Fruit fly (Drosophila melanogaster) whole organism, embryonic: ENCODE results near the gene mrva.

ENCODE experiments used
- Awh ChIP-seq: fragments of 200-800 bp; sonication (Bioruptor generic); IDR thresholded peaks from 2 replicates; pipeline ENCODE4, ENCODE4 v1.3.6; 2022; ENCODE audit warnings: missing biosample characterization, missing genetic modification characterization
- CG10147 ChIP-seq: fragments of 200-800 bp; sonication (Bioruptor generic); optimal IDR thresholded peaks from 2 replicates; lab custom pipeline; 2019; ENCODE audit warnings: missing biosample characterization, mild to moderate bottlenecking, missing genetic modification characterization, moderate library complexity
- CG10274 ChIP-seq: fragments of 200-800 bp; sonication (Bioruptor generic); optimal IDR thresholded peaks from 3 replicates; lab custom pipeline; 2017; ENCODE audit warnings: missing biosample characterization, mild to moderate bottlenecking, missing genetic modification characterization
- CG10462 ChIP-seq: fragments of 200-800 bp; sonication (Bioruptor generic); optimal IDR thresholded peaks from 2 replicates; lab custom pipeline; 2016; ENCODE audit warnings: missing biosample characterization, missing genetic modification characterization
- CG10654 ChIP-seq: fragments of 200-800 bp; sonication (Bioruptor generic); optimal IDR thresholded peaks from 2 replicates; lab custom pipeline; 2016; ENCODE audit warnings: missing biosample characterization, missing genetic modification characterization
- CG12769 ChIP-seq: fragments of 200-800 bp; sonication (Bioruptor generic); optimal IDR thresholded peaks from 2 replicates; lab custom pipeline; 2019; ENCODE audit warnings: missing biosample characterization, mild to moderate bottlenecking, missing genetic modification characterization, moderate library complexity
- CG14050 ChIP-seq: fragments of 200-800 bp; sonication (Bioruptor generic); IDR thresholded peaks from 3 replicates; pipeline ENCODE4 v1.3.6; 2022; ENCODE audit warnings: missing biosample characterization, missing genetic modification characterization
- CG16863 ChIP-seq: fragments of 200-800 bp; sonication (Bioruptor generic); optimal IDR thresholded peaks from 3 replicates; lab custom pipeline; 2016; ENCODE audit warnings: missing biosample characterization, missing genetic modification characterization
- CG2678 ChIP-seq: fragments of 200-800 bp; sonication (Bioruptor generic); optimal IDR thresholded peaks from 3 replicates; lab custom pipeline; 2019; ENCODE audit warnings: missing biosample characterization, mild to moderate bottlenecking, missing genetic modification characterization, moderate library complexity
- CG2712 ChIP-seq: fragments of 200-800 bp; optimal IDR thresholded peaks from 3 replicates; lab custom pipeline; 2019; ENCODE audit warnings: missing biosample characterization, mild to moderate bottlenecking, missing genetic modification characterization, moderate library complexity
- CG30403 ChIP-seq: fragments of 200-800 bp; sonication (Bioruptor generic); optimal IDR thresholded peaks from 3 replicates; lab custom pipeline; 2016; ENCODE audit warnings: missing biosample characterization, missing genetic modification characterization
- CG3847 ChIP-seq: fragments of 200-800 bp; sonication (Bioruptor generic); IDR thresholded peaks from 2 replicates; pipeline ENCODE4 v1.3.6; 2022; ENCODE audit warnings: missing biosample characterization, missing genetic modification characterization
- CG5245 ChIP-seq: fragments of 200-800 bp; sonication (Bioruptor generic); optimal IDR thresholded peaks from 3 replicates; lab custom pipeline; 2016; ENCODE audit warnings: missing biosample characterization, missing genetic modification characterization
- CG6791 ChIP-seq: fragments of 200-800 bp; sonication (Bioruptor generic); IDR thresholded peaks from 3 replicates; pipeline ENCODE4 v1.3.6; 2022; ENCODE audit warnings: missing biosample characterization, missing genetic modification characterization; ENCODE audit not compliant: partially characterized antibody
- CG6854 ChIP-seq: fragments of 200-800 bp; sonication (Bioruptor generic); optimal IDR thresholded peaks from 3 replicates; lab custom pipeline; 2017; ENCODE audit warnings: missing biosample characterization, mild to moderate bottlenecking, missing genetic modification characterization
- CoRest ChIP-seq: fragments of 200-800 bp; sonication (Bioruptor generic); optimal IDR thresholded peaks from 3 replicates; lab custom pipeline; 2018; ENCODE audit warnings: missing biosample characterization, mild to moderate bottlenecking, missing genetic modification characterization, moderate library complexity
- Dad ChIP-seq: fragments of 200-800 bp; sonication (Bioruptor generic); optimal IDR thresholded peaks from 3 replicates; lab custom pipeline; 2016; ENCODE audit warnings: missing biosample characterization, missing genetic modification characterization
- Dek ChIP-seq: fragments of 200-800 bp; sonication (Bioruptor generic); optimal IDR thresholded peaks from 3 replicates; lab custom pipeline; 2019; ENCODE audit warnings: missing biosample characterization, mild to moderate bottlenecking, missing genetic modification characterization, moderate library complexity
- Elba2 ChIP-seq: fragments of 200-800 bp; sonication (Bioruptor generic); optimal IDR thresholded peaks from 3 replicates; lab custom pipeline; 2016; ENCODE audit warnings: missing biosample characterization, missing genetic modification characterization
- Fer3 ChIP-seq: fragments of 200-800 bp; sonication (Bioruptor generic); optimal IDR thresholded peaks from 2 replicates; lab custom pipeline; 2018; ENCODE audit warnings: missing biosample characterization, mild to moderate bottlenecking, missing genetic modification characterization, moderate library complexity
- Gug ChIP-seq: fragments of 200-800 bp; sonication (Bioruptor generic); IDR thresholded peaks from 4 replicates; pipeline ENCODE4 v1.3.6; 2022; ENCODE audit warnings: missing biosample characterization, missing genetic modification characterization
- H15 ChIP-seq: fragments of 200-800 bp; sonication (Bioruptor generic); IDR thresholded peaks from 3 replicates; pipeline ENCODE4 v1.3.6; 2022; ENCODE audit warnings: missing biosample characterization, missing genetic modification characterization
- H2.0 ChIP-seq: fragments of 200-800 bp; sonication (Bioruptor generic); IDR thresholded peaks from 2 replicates; pipeline ENCODE4 v1.3.6; 2022; ENCODE audit warnings: missing biosample characterization, missing genetic modification characterization
- HmgD ChIP-seq: fragments of 200-800 bp; sonication (Bioruptor generic); optimal IDR thresholded peaks from 3 replicates; lab custom pipeline; 2016; ENCODE audit warnings: missing biosample characterization, missing genetic modification characterization
- Med ChIP-seq: fragments of 200-800 bp; sonication (Bioruptor generic); peaks from one replicate; lab custom pipeline; 2016; ENCODE audit warnings: missing biosample characterization, missing genetic modification characterization, mild to moderate bottlenecking, inconsistent platforms, moderate library complexity
- NFAT ChIP-seq: fragments of 200-800 bp; sonication (Bioruptor generic); IDR thresholded peaks from 2 replicates; pipeline ENCODE4 v1.3.6; 2022; ENCODE audit warnings: missing biosample characterization, missing genetic modification characterization
- Nf-YB ChIP-seq: fragments of 200-800 bp; sonication (Bioruptor generic); optimal IDR thresholded peaks from 3 replicates; lab custom pipeline; 2019; ENCODE audit warnings: missing biosample characterization, mild to moderate bottlenecking, missing genetic modification characterization, moderate library complexity
- NfI ChIP-seq: fragments of 200-800 bp; sonication (Bioruptor generic); optimal IDR thresholded peaks from 3 replicates; lab custom pipeline; 2018; ENCODE audit warnings: missing biosample characterization, mild to moderate bottlenecking, missing genetic modification characterization, moderate library complexity
- Oaz ChIP-seq: fragments of 200-800 bp; sonication (Bioruptor generic); IDR thresholded peaks from 2 replicates; pipeline ENCODE4 v1.3.6; 2022; ENCODE audit warnings: missing biosample characterization, missing genetic modification characterization
- PHDP ChIP-seq: fragments of 200-800 bp; sonication (Bioruptor generic); optimal IDR thresholded peaks from 3 replicates; lab custom pipeline; 2018; ENCODE audit warnings: missing biosample characterization, mild to moderate bottlenecking, missing genetic modification characterization, moderate library complexity
- Side ChIP-seq: fragments of 200-800 bp; sonication (Bioruptor generic); optimal IDR thresholded peaks from 2 replicates; lab custom pipeline; 2016; ENCODE audit warnings: missing biosample characterization, missing genetic modification characterization
- Spps ChIP-seq: fragments of 200-800 bp; sonication (Bioruptor generic); optimal IDR thresholded peaks from 2 replicates; lab custom pipeline; 2018; ENCODE audit warnings: missing biosample characterization, mild to moderate bottlenecking, missing genetic modification characterization
- Stat92E ChIP-seq, 3 experiments: fragments of >200 bp in 2 of 3; fragments of 200-800 bp in 1 of 3; sonication (Bioruptor generic) in 1 of 3; optimal IDR thresholded peaks; 2 replicates each; lab custom pipeline; 2017 to 2019; ENCODE audit warnings: missing biosample characterization in 3 of 3, missing genetic modification characterization in 3 of 3, mild to moderate bottlenecking in 1 of 3, moderate library complexity in 1 of 3
- ap ChIP-seq: fragments of 200-800 bp; sonication (Bioruptor generic); IDR thresholded peaks from 2 replicates; pipeline ENCODE4 v1.3.6; 2022; ENCODE audit warnings: missing biosample characterization, missing genetic modification characterization
- bab2 ChIP-seq: fragments of 200-800 bp; sonication (Bioruptor generic); optimal IDR thresholded peaks from 2 replicates; lab custom pipeline; 2016; ENCODE audit warnings: missing biosample characterization, missing genetic modification characterization
- chm ChIP-seq: fragments of 200-800 bp; sonication (Bioruptor generic); IDR thresholded peaks from 2 replicates; pipeline ENCODE4 v1.3.6; 2022; ENCODE audit warnings: missing biosample characterization, missing genetic modification characterization
- dati ChIP-seq: fragments of 200-800 bp; sonication (Bioruptor generic); IDR thresholded peaks from 2 replicates; pipeline ENCODE4 v1.3.6; 2022; ENCODE audit warnings: missing biosample characterization, missing genetic modification characterization
- eve ChIP-seq, 2 experiments: fragments of >200 bp; optimal IDR thresholded peaks; 2 replicates each; lab custom pipeline; 2017; ENCODE audit warnings: missing biosample characterization in 2 of 2, missing genetic modification characterization in 2 of 2
- ewg ChIP-seq: fragments of 200-800 bp; sonication (Bioruptor generic); optimal IDR thresholded peaks from 3 replicates; lab custom pipeline; 2017; ENCODE audit warnings: mild to moderate bottlenecking, missing biosample characterization, missing genetic modification reagents, missing genetic modification characterization
- ham ChIP-seq: fragments of 200-800 bp; sonication (Bioruptor generic); IDR thresholded peaks from 2 replicates; pipeline ENCODE4 v1.3.6; 2022; ENCODE audit warnings: missing biosample characterization, missing genetic modification characterization
- her ChIP-seq: fragments of 200-800 bp; sonication (Bioruptor generic); optimal IDR thresholded peaks from 2 replicates; lab custom pipeline; 2016; ENCODE audit warnings: missing biosample characterization, missing genetic modification characterization
- klu ChIP-seq: fragments of 200-800 bp; sonication (Bioruptor generic); IDR thresholded peaks from 2 replicates; pipeline ENCODE4 v1.3.6; 2022; ENCODE audit warnings: missing biosample characterization, missing genetic modification characterization
- nau ChIP-seq: fragments of 200-800 bp; sonication (Bioruptor generic); optimal IDR thresholded peaks from 3 replicates; lab custom pipeline; 2017; ENCODE audit warnings: missing biosample characterization, mild to moderate bottlenecking, missing genetic modification characterization, missing genetic modification reagents
- otp ChIP-seq: fragments of 200-800 bp; sonication (Bioruptor generic); IDR thresholded peaks from 3 replicates; pipeline ENCODE4, ENCODE4 v1.3.6; 2022; ENCODE audit warnings: missing biosample characterization, missing genetic modification characterization
- phol ChIP-seq: fragments of 200-800 bp; sonication (Bioruptor generic); optimal IDR thresholded peaks from 3 replicates; lab custom pipeline; 2018; ENCODE audit warnings: missing biosample characterization, mild to moderate bottlenecking, missing genetic modification characterization, moderate library complexity
- pita ChIP-seq: fragments of 200-800 bp; sonication (Bioruptor generic); optimal IDR thresholded peaks from 2 replicates; lab custom pipeline; 2017; ENCODE audit warnings: missing biosample characterization, mild to moderate bottlenecking, missing genetic modification characterization
- repo ChIP-seq: fragments of 200-800 bp; sonication (Bioruptor generic); optimal IDR thresholded peaks from 2 replicates; lab custom pipeline; 2016; ENCODE audit warnings: missing biosample characterization, missing genetic modification characterization
- schlank ChIP-seq: fragments of 200-800 bp; sonication (Bioruptor generic); optimal IDR thresholded peaks from 2 replicates; lab custom pipeline; 2018; ENCODE audit warnings: missing biosample characterization, mild to moderate bottlenecking, missing genetic modification characterization
- tll ChIP-seq, 2 experiments: fragments of 200-800 bp in 1 of 2; fragments of >200 bp in 1 of 2; sonication (Bioruptor generic) in 1 of 2; optimal IDR thresholded peaks; 2 replicates each; lab custom pipeline; 2017 to 2019; ENCODE audit warnings: missing biosample characterization in 2 of 2, missing genetic modification characterization in 2 of 2, mild to moderate bottlenecking in 1 of 2, moderate library complexity in 1 of 2

The mrva gene

DNA sequence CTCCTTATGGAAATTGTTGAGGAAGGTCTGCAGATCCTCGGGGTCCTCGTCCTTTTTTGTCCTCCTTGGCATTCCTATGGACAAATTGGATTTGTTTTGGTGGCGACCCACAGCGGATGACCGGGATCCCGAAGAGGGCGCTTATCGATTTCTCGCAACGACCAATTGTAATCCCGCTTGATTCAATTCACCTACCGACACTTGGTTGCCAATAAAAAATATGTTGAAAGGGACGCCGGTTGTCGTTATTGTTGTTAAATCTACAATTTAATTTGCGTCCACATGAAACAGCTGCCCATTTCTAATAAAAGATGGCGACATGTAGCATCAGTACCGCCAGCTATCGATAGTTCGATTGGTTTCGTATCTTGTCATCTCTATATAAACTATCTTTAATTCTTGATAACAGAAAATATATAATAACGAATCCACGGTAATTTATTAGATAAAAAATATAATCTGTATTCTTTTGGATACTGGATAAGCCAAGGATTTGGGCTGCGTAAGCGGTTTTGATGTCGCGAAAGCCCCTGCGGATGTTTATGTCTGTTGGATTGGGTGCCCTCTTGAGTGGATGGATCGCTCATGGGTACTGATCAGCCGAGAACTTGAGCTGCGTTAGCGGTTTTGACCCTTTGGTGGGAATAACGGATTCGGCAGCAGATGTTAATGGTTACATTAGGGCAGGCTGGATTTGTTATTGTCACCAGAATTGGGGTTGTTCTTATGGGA lies 27.9 kb upstream of the mrva start, which contains the start of gene CTCF:
TSS of gene CTCF (minus strand) at position 328 of the 732 bp plus-strand sequence.
- no peak for TF ChIP-seq Spps (tag; lab: Kevin White, UChicago)
- TF ChIP-seq NFAT, result peak; percentile 66
- peak; percentile 62; the same call in 1 of the 2 replicates for TF ChIP-seq Awh (GFP tag; lab: Robert Waterston, UW)
- TF ChIP-seq chm (GFP tag; lab: Robert Waterston, UW), result no peak
- peak; percentile 13 for TF ChIP-seq bab2
- no peak for TF ChIP-seq CG10462 (GFP tag; lab: Kevin White, UChicago)
- peak; percentile 61 for TF ChIP-seq CoRest (tag; lab: Kevin White, UChicago)
- TF ChIP-seq repo, result peak; percentile 21
- TF ChIP-seq Nf-YB (GFP tag; lab: Kevin White, UChicago), result no peak
- TF ChIP-seq Med (GFP tag; lab: Kevin White, UChicago), result peak; percentile 88
- 0 out of 2 replicates have a peak, but pooled peaks have one; percentile 6 for TF ChIP-seq CG3847 (GFP tag; lab: Robert Waterston, UW)
- no peak for TF ChIP-seq Oaz (GFP tag; lab: Robert Waterston, UW)
- TF ChIP-seq Side (GFP tag; lab: Kevin White, UChicago), result no peak
- peak; percentile 16 for TF ChIP-seq ewg
- TF ChIP-seq tll (GFP tag; optimal IDR thresholded peaks at IDR 0.05; lab: Kevin White, UChicago), result no peak
- no peak for TF ChIP-seq eve (GFP tag; optimal IDR thresholded peaks at IDR 0.05; lab: Kevin White, UChicago)
- TF ChIP-seq Stat92E (GFP tag; optimal IDR thresholded peaks at IDR 0.05; lab: Kevin White, UChicago), result peak in 1 of 3 experiments; percentile 9
- TF ChIP-seq CG6791 (GFP tag; lab: Robert Waterston, UW), result peak; percentile 68; the same call in 1 of the 3 replicates
- TF ChIP-seq CG12769 (tag; lab: Kevin White, UChicago), result no peak
- TF ChIP-seq CG16863 (GFP tag; lab: Kevin White, UChicago), result peak; percentile 40
- peak; percentile 41 for TF ChIP-seq Dad
- TF ChIP-seq nau, result no peak
- TF ChIP-seq Elba2 (GFP tag; lab: Kevin White, UChicago), result no peak
- TF ChIP-seq CG30403 (GFP tag; lab: Kevin White, UChicago), result peak; percentile 43
- TF ChIP-seq otp (GFP tag; lab: Robert Waterston, UW), result no peak
- no peak for TF ChIP-seq klu (GFP tag; lab: Robert Waterston, UW)
- no peak for TF ChIP-seq CG10654
- TF ChIP-seq phol (tag; lab: Kevin White, UChicago), result peak; percentile 100
- TF ChIP-seq CG5245 (GFP tag; lab: Kevin White, UChicago), result peak; percentile 44
- peak; percentile 6; the same call in 1 of the 4 replicates for TF ChIP-seq Gug
- TF ChIP-seq Dek (tag; lab: Kevin White, UChicago), result no peak
- TF ChIP-seq ham (GFP tag; lab: Robert Waterston, UW), result no peak
- no peak for TF ChIP-seq CG14050 (GFP tag; lab: Robert Waterston, UW)
- peak; percentile 20 for TF ChIP-seq her (GFP tag; lab: Kevin White, UChicago)
- no peak for TF ChIP-seq H2.0 (GFP tag; lab: Robert Waterston, UW)
- no peak for TF ChIP-seq pita
- TF ChIP-seq H15, result peak; percentile 41; the same call in 1 of the 3 replicates
- TF ChIP-seq PHDP (tag; lab: Kevin White, UChicago), result peak; percentile 28
- no peak for TF ChIP-seq CG10274 (GFP tag; lab: Kevin White, UChicago)
- no peak for TF ChIP-seq HmgD (GFP tag; lab: Kevin White, UChicago)
- no peak for TF ChIP-seq ap (GFP tag; lab: Robert Waterston, UW)
- TF ChIP-seq dati (GFP tag; lab: Robert Waterston, UW), result no peak
- TF ChIP-seq NfI (GFP tag; lab: Kevin White, UChicago), result peak; percentile 46
- no peak for TF ChIP-seq schlank (tag; lab: Kevin White, UChicago)
- TF ChIP-seq CG2712, result peak; percentile 64
- no peak for TF ChIP-seq CG2678 (tag; lab: Kevin White, UChicago)
- TF ChIP-seq CG6854 (GFP tag; lab: Kevin White, UChicago), result no peak
- no peak for TF ChIP-seq Fer3 (tag; lab: Kevin White, UChicago)
- TF ChIP-seq CG10147, result peak; percentile 32
